Worm (Caenorhabditis elegans) whole organism, midembryonic: Measurements from ENCODE around the gene swt-3.

Experiments
- T22C8.4 ChIP-seq: fragments of 200-800 bp; sonication (Bioruptor generic); IDR thresholded peaks from 2 replicates; pipeline ENCODE4 v1.3.6; 2022; ENCODE audit warnings: missing genetic modification characterization, missing compliant biosample characterization
- cog-1 ChIP-seq: sonication (generic microtip); optimal IDR thresholded peaks from 2 replicates; lab custom pipeline; 2016; ENCODE audit warnings: missing genetic modification characterization, missing compliant biosample characterization
- flt-1 ChIP-seq: fragments of 200-800 bp; sonication (Bioruptor generic); IDR thresholded peaks from 2 replicates; pipeline ENCODE4 v1.3.6; 2022; ENCODE audit warnings: missing genetic modification characterization, missing compliant biosample characterization
- klf-2 ChIP-seq: fragments of 200-800 bp; sonication (Bioruptor generic); conservative IDR thresholded peaks from 2 replicates; pipeline ENCODE4 v1.3.6; 2022; ENCODE audit warnings: missing genetic modification reagents, missing genetic modification characterization, missing compliant biosample characterization
- med-1 ChIP-seq: sonication (generic microtip); optimal IDR thresholded peaks from 2 replicates; lab custom pipeline; 2017; ENCODE audit warnings: missing genetic modification characterization, mild to moderate bottlenecking, missing compliant biosample characterization, antibody characterized with exemption, missing genetic modification reagents; ENCODE audit not compliant: insufficient read depth
- tab-1 ChIP-seq: fragments of 200-800 bp; sonication (Bioruptor generic); IDR thresholded peaks from 2 replicates; pipeline ENCODE4 v1.3.6; 2022; ENCODE audit warnings: missing genetic modification characterization, missing compliant biosample characterization
- ztf-29 ChIP-seq: fragments of 200-800 bp; sonication (Bioruptor generic); IDR thresholded peaks from 2 replicates; pipeline ENCODE4 v1.3.6; 2022; ENCODE audit warnings: missing genetic modification reagents, missing genetic modification characterization, missing compliant biosample characterization

DNA sequence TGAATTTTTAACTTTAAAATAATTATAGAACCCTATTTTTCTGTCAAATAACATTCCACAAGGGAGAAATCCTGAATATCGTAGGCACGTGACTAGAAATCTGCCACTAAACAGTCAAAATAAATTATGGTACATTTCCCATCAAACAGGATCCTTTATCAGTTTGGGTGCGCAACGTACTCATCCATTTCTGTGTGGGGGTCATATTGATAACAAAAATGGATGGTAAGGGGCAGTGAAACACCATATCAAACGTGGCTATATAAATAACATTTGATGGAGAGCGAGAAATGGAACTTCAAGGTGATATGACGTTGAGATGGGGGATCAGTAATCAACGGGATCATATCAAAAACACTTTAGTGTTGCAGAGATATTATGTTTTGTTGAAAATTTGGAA, 3.6 kb upstream of the swt-3 start:
- no peak for TF ChIP-seq T22C8.4 (GFP tag; lab: Robert Waterston, UW)
- no peak for TF ChIP-seq klf-2 (GFP tag; lab: Robert Waterston, UW)
- TF ChIP-seq cog-1 (tag; lab: Kevin White, UChicago) = no peak
- TF ChIP-seq flt-1 (GFP tag; lab: Robert Waterston, UW) = no peak
- TF ChIP-seq med-1 = no peak
- TF ChIP-seq ztf-29 (GFP tag; lab: Robert Waterston, UW) = no peak
- TF ChIP-seq tab-1 = no peak
